Fruit fly (Drosophila melanogaster) whole organism, embryonic: ENCODE measurements around the gene CG14352.

Source experiments
- ATbp ChIP-seq: fragments of 200-800 bp; sonication (Bioruptor generic); optimal IDR thresholded peaks from 2 replicates; lab custom pipeline; 2017; ENCODE audit warnings: missing biosample characterization, mild to moderate bottlenecking, missing genetic modification characterization, missing genetic modification reagents
- B-H2 ChIP-seq: fragments of 200-800 bp; sonication (Bioruptor generic); optimal IDR thresholded peaks from 2 replicates; lab custom pipeline; 2018; ENCODE audit warnings: missing biosample characterization, mild to moderate bottlenecking, missing genetic modification characterization
- BEAF-32 ChIP-seq: fragments of 200-800 bp; sonication (Bioruptor generic); optimal IDR thresholded peaks from 3 replicates; lab custom pipeline; 2017; ENCODE audit warnings: missing biosample characterization, missing genetic modification characterization, mild to moderate bottlenecking, moderate library complexity, missing genetic modification reagents
- Bdp1 ChIP-seq: fragments of 200-800 bp; sonication (Bioruptor generic); optimal IDR thresholded peaks from 3 replicates; lab custom pipeline; 2016; ENCODE audit warnings: missing biosample characterization, missing genetic modification characterization
- C15 ChIP-seq: fragments of 200-800 bp; sonication (Bioruptor generic); IDR thresholded peaks from 3 replicates; pipeline ENCODE4 v1.3.6; 2022; ENCODE audit warnings: missing biosample characterization, missing genetic modification characterization
- CG10321 ChIP-seq: fragments of 200-800 bp; sonication (Bioruptor generic); IDR thresholded peaks from 2 replicates; pipeline ENCODE4 v1.3.6; 2022; ENCODE audit warnings: missing biosample characterization, missing genetic modification characterization
- CG10543 ChIP-seq: fragments of 200-800 bp; sonication (Bioruptor generic); optimal IDR thresholded peaks from 3 replicates; lab custom pipeline; 2017; ENCODE audit warnings: missing biosample characterization, mild to moderate bottlenecking, missing genetic modification characterization, moderate library complexity
- CG11696 ChIP-seq: fragments of 200-800 bp; sonication (Bioruptor generic); IDR thresholded peaks from 2 replicates; pipeline ENCODE4 v1.3.6; 2022; ENCODE audit warnings: missing biosample characterization, missing genetic modification characterization
- CG13287 ChIP-seq: fragments of 200-800 bp; sonication (Bioruptor generic); IDR thresholded peaks from 2 replicates; pipeline ENCODE4 v1.3.6; 2022; ENCODE audit warnings: missing biosample characterization, missing genetic modification characterization; ENCODE audit not compliant: partially characterized antibody
- CG1792 ChIP-seq: fragments of 200-800 bp; sonication (Bioruptor generic); optimal IDR thresholded peaks from 2 replicates; lab custom pipeline; 2016; ENCODE audit warnings: missing biosample characterization, missing genetic modification characterization
- CG18011 ChIP-seq: fragments of 200-800 bp; sonication (Bioruptor generic); optimal IDR thresholded peaks from 2 replicates; lab custom pipeline; 2017; ENCODE audit warnings: missing biosample characterization, missing genetic modification characterization, mild to moderate bottlenecking, moderate library complexity, missing genotype
- CG2875 ChIP-seq: fragments of 200-800 bp; sonication (Bioruptor generic); optimal IDR thresholded peaks from 2 replicates; lab custom pipeline; 2017; ENCODE audit warnings: missing biosample characterization, mild to moderate bottlenecking, missing genetic modification characterization, missing genetic modification reagents
- CG30431 ChIP-seq: fragments of 200-800 bp; sonication (Bioruptor generic); optimal IDR thresholded peaks from 2 replicates; lab custom pipeline; 2017; ENCODE audit warnings: missing biosample characterization, missing genetic modification characterization
- CG32772 ChIP-seq: fragments of 200-800 bp; sonication (Bioruptor generic); IDR thresholded peaks from 2 replicates; pipeline ENCODE4 v1.3.6; 2022; ENCODE audit warnings: missing biosample characterization, missing genetic modification characterization
- CG4282 ChIP-seq: fragments of 200-800 bp; sonication (Bioruptor generic); optimal IDR thresholded peaks from 2 replicates; lab custom pipeline; 2016; ENCODE audit warnings: missing biosample characterization, missing genetic modification characterization
- CG4328 ChIP-seq: fragments of 200-800 bp; sonication (Bioruptor generic); optimal IDR thresholded peaks from 3 replicates; lab custom pipeline; 2017; ENCODE audit warnings: missing biosample characterization, missing genetic modification reagents, missing genetic modification characterization
- CG7745 ChIP-seq: fragments of 200-800 bp; sonication (Bioruptor generic); optimal IDR thresholded peaks from 2 replicates; lab custom pipeline; 2018; ENCODE audit warnings: missing biosample characterization, mild to moderate bottlenecking, missing genetic modification characterization, moderate library complexity
- CG9817 ChIP-seq: fragments of 200-800 bp; sonication (Bioruptor generic); optimal IDR thresholded peaks from 2 replicates; lab custom pipeline; 2018; ENCODE audit warnings: missing biosample characterization, mild to moderate bottlenecking, missing genetic modification characterization, moderate library complexity
- CkIIα-i1 ChIP-seq: fragments of 200-800 bp; sonication (Bioruptor generic); IDR thresholded peaks from 2 replicates; pipeline ENCODE4 v1.3.6; 2022; ENCODE audit warnings: missing biosample characterization, missing genetic modification characterization
- D19A ChIP-seq: fragments of 200-800 bp; optimal IDR thresholded peaks from 3 replicates; lab custom pipeline; 2019; ENCODE audit warnings: missing biosample characterization, mild to moderate bottlenecking, missing genetic modification characterization, moderate library complexity
- Dbx ChIP-seq: fragments of 200-800 bp; sonication (Bioruptor generic); IDR thresholded peaks from 3 replicates; pipeline ENCODE4 v1.3.6; 2022; ENCODE audit warnings: missing biosample characterization, missing genetic modification characterization
- Dip3 ChIP-seq: fragments of 200-800 bp; sonication (Bioruptor generic); optimal IDR thresholded peaks from 3 replicates; lab custom pipeline; 2016; ENCODE audit warnings: missing biosample characterization, missing genetic modification characterization
- Dp ChIP-seq: fragments of 200-800 bp; sonication (Bioruptor generic); optimal IDR thresholded peaks from 2 replicates; lab custom pipeline; 2018; ENCODE audit warnings: missing biosample characterization, mild to moderate bottlenecking, missing genetic modification characterization, moderate library complexity
- Hr78 ChIP-seq, 2 experiments: fragments of 200-800 bp in 1 of 2; fragments of >200 bp in 1 of 2; sonication (Bioruptor generic) in 1 of 2; optimal IDR thresholded peaks; 2 replicates each; lab custom pipeline; 2017 to 2019; ENCODE audit warnings: missing biosample characterization in 2 of 2, missing genetic modification characterization in 2 of 2, mild to moderate bottlenecking in 1 of 2, moderate library complexity in 1 of 2
- Kr ChIP-seq: fragments of 200-800 bp; sonication (Bioruptor generic); optimal IDR thresholded peaks from 2 replicates; lab custom pipeline; 2017; ENCODE audit warnings: missing biosample characterization, mild to moderate bottlenecking, missing genetic modification characterization
- Mad ChIP-seq: fragments of 200-800 bp; sonication (Bioruptor generic); optimal IDR thresholded peaks from 2 replicates; lab custom pipeline; 2016; ENCODE audit warnings: missing biosample characterization, missing genetic modification characterization
- Meics ChIP-seq: fragments of 200-800 bp; sonication (Bioruptor generic); optimal IDR thresholded peaks from 2 replicates; lab custom pipeline; 2017; ENCODE audit warnings: missing biosample characterization, mild to moderate bottlenecking, missing genetic modification characterization
- Neu2 ChIP-seq: fragments of 200-800 bp; sonication (Bioruptor generic); optimal IDR thresholded peaks from 3 replicates; lab custom pipeline; 2016; ENCODE audit warnings: missing biosample characterization, missing genetic modification characterization, borderline replicate concordance
- az2 ChIP-seq: fragments of 200-800 bp; sonication (Bioruptor generic); optimal IDR thresholded peaks from 3 replicates; lab custom pipeline; 2016; ENCODE audit warnings: missing biosample characterization, missing genetic modification characterization
- cas ChIP-seq: fragments of 200-800 bp; sonication (Bioruptor generic); IDR thresholded peaks from 2 replicates; pipeline ENCODE4 v1.3.6; 2022; ENCODE audit warnings: missing biosample characterization, missing genetic modification characterization
- cg ChIP-seq: fragments of 200-800 bp; sonication (Bioruptor generic); optimal IDR thresholded peaks from 3 replicates; lab custom pipeline; 2019; ENCODE audit warnings: missing biosample characterization, mild to moderate bottlenecking, missing genetic modification characterization, moderate library complexity
- crol ChIP-seq: fragments of 200-800 bp; sonication (Bioruptor generic); IDR thresholded peaks from 2 replicates; pipeline ENCODE4 v1.3.6; 2022; ENCODE audit warnings: missing biosample characterization, missing genetic modification characterization
- crp ChIP-seq, 2 experiments: fragments of 200-800 bp; sonication (Bioruptor generic); optimal IDR thresholded peaks; 2 replicates in 1 of 2; 3 replicates in 1 of 2; lab custom pipeline; 2017; ENCODE audit warnings: missing biosample characterization in 2 of 2, missing genetic modification characterization in 2 of 2, mild to moderate bottlenecking in 1 of 2, moderate library complexity in 1 of 2
- dan ChIP-seq: fragments of 200-800 bp; sonication (Bioruptor generic); IDR thresholded peaks from 2 replicates; pipeline ENCODE4 v1.3.6; 2022; ENCODE audit warnings: missing biosample characterization, missing genetic modification characterization
- dm ChIP-seq: fragments of 200-800 bp; sonication (Bioruptor generic); optimal IDR thresholded peaks from 3 replicates; lab custom pipeline; 2016; ENCODE audit warnings: missing biosample characterization, missing genetic modification characterization
- dpn ChIP-seq, 2 experiments: fragments of 200-800 bp; sonication (Bioruptor generic); optimal IDR thresholded peaks; 3 replicates each; lab custom pipeline; 2016; ENCODE audit warnings: missing biosample characterization in 2 of 2, missing genetic modification characterization in 2 of 2
- emc ChIP-seq: fragments of 200-800 bp; sonication (Bioruptor generic); optimal IDR thresholded peaks from 2 replicates; lab custom pipeline; 2016; ENCODE audit warnings: missing biosample characterization, missing genetic modification characterization
- fd64A ChIP-seq: fragments of 200-800 bp; sonication (Bioruptor generic); optimal IDR thresholded peaks from 3 replicates; lab custom pipeline; 2018; ENCODE audit warnings: missing biosample characterization, mild to moderate bottlenecking, missing genetic modification characterization
- gce ChIP-seq: fragments of 200-800 bp; sonication (Bioruptor generic); IDR thresholded peaks from 3 replicates; pipeline ENCODE4 v1.3.6; 2022; ENCODE audit warnings: missing biosample characterization, missing genetic modification characterization
- gfzf ChIP-seq: fragments of 200-800 bp; sonication (Bioruptor generic); optimal IDR thresholded peaks from 2 replicates; lab custom pipeline; 2016; ENCODE audit warnings: missing biosample characterization, mild to moderate bottlenecking, missing genetic modification characterization, moderate library complexity
- kni ChIP-seq: fragments of 200-800 bp; sonication (Bioruptor generic); optimal IDR thresholded peaks from 3 replicates; lab custom pipeline; 2017; ENCODE audit warnings: mild to moderate bottlenecking, missing biosample characterization, missing genetic modification reagents, missing genetic modification characterization
- lola ChIP-seq, 3 experiments: fragments of >200 bp in 2 of 3; fragments of 200-800 bp in 1 of 3; sonication (Bioruptor generic) in 1 of 3; optimal IDR thresholded peaks; 2 replicates each; lab custom pipeline; 2017 to 2019; ENCODE audit warnings: missing biosample characterization in 3 of 3, missing genetic modification characterization in 3 of 3, mild to moderate bottlenecking in 1 of 3, moderate library complexity in 1 of 3
- nau ChIP-seq: fragments of 200-800 bp; sonication (Bioruptor generic); optimal IDR thresholded peaks from 3 replicates; lab custom pipeline; 2017; ENCODE audit warnings: missing biosample characterization, mild to moderate bottlenecking, missing genetic modification characterization, missing genetic modification reagents
- p53 ChIP-seq: fragments of 200-800 bp; sonication (Bioruptor generic); optimal IDR thresholded peaks from 2 replicates; lab custom pipeline; 2016; ENCODE audit warnings: missing biosample characterization, missing genetic modification characterization
- pb ChIP-seq: fragments of 200-800 bp; sonication (Bioruptor generic); optimal IDR thresholded peaks from 3 replicates; lab custom pipeline; 2016; ENCODE audit warnings: missing biosample characterization, missing genetic modification characterization
- shn ChIP-seq: fragments of 200-800 bp; sonication (Bioruptor generic); optimal IDR thresholded peaks from 3 replicates; lab custom pipeline; 2016; ENCODE audit warnings: missing biosample characterization, missing genetic modification characterization
- sima ChIP-seq: fragments of 200-800 bp; sonication (Bioruptor generic); optimal IDR thresholded peaks from 2 replicates; lab custom pipeline; 2016; ENCODE audit warnings: missing biosample characterization, missing genetic modification characterization
- stc ChIP-seq: fragments of 200-800 bp; sonication (Bioruptor generic); IDR thresholded peaks from 2 replicates; pipeline ENCODE4 v1.3.6; 2022; ENCODE audit warnings: missing biosample characterization, missing genetic modification characterization

Gene CG14352

dm6 chr2L:1634099-1634856 lies 23.1 kb downstream of the CG14352 start (continued):
- TF ChIP-seq CG13287 (GFP tag; lab: Robert Waterston, UW) (no peak), BEAF-32 (GFP tag; lab: Kevin White, UChicago) (no peak), Neu2 (no peak), sima (no peak), CkIIα-i1 (GFP tag; lab: Robert Waterston, UW) (no peak), p53 (GFP tag; lab: Kevin White, UChicago) (no peak), Dbx (GFP tag; lab: Robert Waterston, UW) (peak; percentile 93), B-H2 (GFP tag; lab: Kevin White, UChicago) (peak; percentile 25), emc (GFP tag; lab: Kevin White, UChicago) (peak; percentile 59), C15 (GFP tag; lab: Robert Waterston, UW) (peak; percentile 86), dm (peak; percentile 29), Dip3 (peak; percentile 91), dan (GFP tag; lab: Robert Waterston, UW) (no peak), fd64A (GFP tag; lab: Kevin White, UChicago) (no peak), Mad (GFP tag; lab: Kevin White, UChicago) (peak; percentile 47), dpn (GFP tag; optimal IDR thresholded peaks at IDR 0.05; lab: Kevin White, UChicago) (peak; percentile 66 to 88), CG1792 (GFP tag; lab: Kevin White, UChicago) (peak; percentile 57), shn (GFP tag; lab: Kevin White, UChicago) (peak; percentile 73), CG11696 (GFP tag; lab: Robert Waterston, UW) (0 out of 2 replicates have a peak, but pooled peaks have one; percentile 28), kni (no peak), CG9817 (peak; percentile 77), crp (GFP tag; optimal IDR thresholded peaks at IDR 0.05; lab: Kevin White, UChicago) (peak in 1 of 2 experiments; percentile 2), ATbp (GFP tag; lab: Kevin White, UChicago) (no peak), nau (GFP tag; lab: Kevin White, UChicago) (peak; percentile 4), cas (GFP tag; lab: Robert Waterston, UW) (peak; percentile 51; the same call in 1 of the 2 replicates), crol (GFP tag; lab: Robert Waterston, UW) (peak; percentile 49; the same call in 1 of the 2 replicates), lola (GFP tag; optimal IDR thresholded peaks at IDR 0.05; lab: Kevin White, UChicago) (no peak), CG7745 (tag; lab: Kevin White, UChicago) (no peak), CG2875 (no peak), pb (peak; percentile 34), CG18011 (GFP tag; lab: Kevin White, UChicago) (peak; percentile 42), CG10543 (GFP tag; lab: Kevin White, UChicago) (peak; percentile 62), gce (GFP tag; lab: Robert Waterston, UW) (no peak), CG4282 (peak; percentile 25), gfzf (GFP tag; lab: Kevin White, UChicago) (no peak), CG10321 (0 out of 2 replicates have a peak, but pooled peaks have one; percentile 35), cg (GFP tag; lab: Kevin White, UChicago) (no peak), az2 (peak; percentile 43), Kr (no peak), stc (GFP tag; lab: Robert Waterston, UW) (no peak; the same call in 1 of the 2 replicates), Hr78 (GFP tag; optimal IDR thresholded peaks at IDR 0.05; lab: Kevin White, UChicago) (no peak), Meics (GFP tag; lab: Kevin White, UChicago) (peak; percentile 86), Bdp1 (GFP tag; lab: Kevin White, UChicago) (peak; percentile 42), CG30431 (GFP tag; lab: Kevin White, UChicago) (peak; percentile 27), Dp (no peak), CG32772 (peak; percentile 46; the same call in 1 of the 2 replicates), CG4328 (GFP tag; lab: Kevin White, UChicago) (no peak), D19A (tag; lab: Kevin White, UChicago) (no peak)
